Fruit fly (Drosophila melanogaster) whole organism, embryonic: ENCODE results near the gene CG34268.
A peak's percentile ranks its signal among the peaks of the same experiment; 100 is the strongest.

Experiments used
- Asciz ChIP-seq: fragments of 200-800 bp; sonication (Bioruptor generic); optimal IDR thresholded peaks from 2 replicates; lab custom pipeline; 2017; ENCODE audit warnings: missing biosample characterization, mild to moderate bottlenecking, missing genetic modification characterization, missing genetic modification reagents
- B-H1 ChIP-seq: fragments of 200-800 bp; sonication (Bioruptor generic); IDR thresholded peaks from 3 replicates; pipeline ENCODE4 v1.3.6; 2022; ENCODE audit warnings: missing biosample characterization, missing genetic modification characterization
- C15 ChIP-seq: fragments of 200-800 bp; sonication (Bioruptor generic); IDR thresholded peaks from 3 replicates; pipeline ENCODE4 v1.3.6; 2022; ENCODE audit warnings: missing biosample characterization, missing genetic modification characterization
- CG1024 ChIP-seq: fragments of 200-800 bp; sonication (Bioruptor generic); IDR thresholded peaks from 2 replicates; pipeline ENCODE4 v1.3.6; 2022; ENCODE audit warnings: missing biosample characterization, missing genetic modification characterization
- CG12155 ChIP-seq: fragments of 200-800 bp; sonication (Bioruptor generic); optimal IDR thresholded peaks from 3 replicates; lab custom pipeline; 2016; ENCODE audit warnings: missing biosample characterization, missing genetic modification characterization
- CG12391 ChIP-seq: fragments of 200-800 bp; sonication (Bioruptor generic); optimal IDR thresholded peaks from 3 replicates; lab custom pipeline; 2018; ENCODE audit warnings: missing biosample characterization, mild to moderate bottlenecking, missing genetic modification characterization, moderate library complexity
- CG12659 ChIP-seq: fragments of 200-800 bp; sonication (Bioruptor generic); optimal IDR thresholded peaks from 3 replicates; lab custom pipeline; 2017; ENCODE audit warnings: mild to moderate bottlenecking, missing biosample characterization, missing genetic modification reagents, missing genetic modification characterization
- CG15479 ChIP-seq: fragments of 200-800 bp; sonication (Bioruptor generic); optimal IDR thresholded peaks from 3 replicates; lab custom pipeline; 2019; ENCODE audit warnings: missing biosample characterization, mild to moderate bottlenecking, missing genetic modification characterization, moderate library complexity
- CG16863 ChIP-seq: fragments of 200-800 bp; sonication (Bioruptor generic); optimal IDR thresholded peaks from 3 replicates; lab custom pipeline; 2016; ENCODE audit warnings: missing biosample characterization, missing genetic modification characterization
- CG17361 ChIP-seq: fragments of 200-800 bp; sonication (Bioruptor generic); IDR thresholded peaks from 3 replicates; pipeline ENCODE4 v1.3.6; 2022; ENCODE audit warnings: missing biosample characterization, missing genetic modification characterization
- CG17385 ChIP-seq: fragments of 200-800 bp; sonication (Bioruptor generic); optimal IDR thresholded peaks from 3 replicates; lab custom pipeline; 2018; ENCODE audit warnings: missing biosample characterization, mild to moderate bottlenecking, missing genetic modification characterization
- CG1792 ChIP-seq: fragments of 200-800 bp; sonication (Bioruptor generic); optimal IDR thresholded peaks from 2 replicates; lab custom pipeline; 2016; ENCODE audit warnings: missing biosample characterization, missing genetic modification characterization
- CG30020 ChIP-seq: fragments of 200-800 bp; optimal IDR thresholded peaks from 2 replicates; lab custom pipeline; 2019; ENCODE audit warnings: missing biosample characterization, mild to moderate bottlenecking, missing genetic modification characterization, moderate library complexity
- CG31224 ChIP-seq: fragments of 200-800 bp; sonication (Bioruptor generic); IDR thresholded peaks from 2 replicates; pipeline ENCODE4 v1.3.6; 2022; ENCODE audit warnings: missing biosample characterization, missing genetic modification characterization
- CG3163 ChIP-seq: fragments of 200-800 bp; sonication (Bioruptor generic); optimal IDR thresholded peaks from 3 replicates; lab custom pipeline; 2016; ENCODE audit warnings: missing biosample characterization, missing genetic modification characterization
- CG32532 ChIP-seq: fragments of 200-800 bp; sonication (Bioruptor generic); IDR thresholded peaks from 2 replicates; pipeline ENCODE4 v1.3.6; 2022; ENCODE audit warnings: missing biosample characterization, missing genetic modification characterization
- CG32772 ChIP-seq: fragments of 200-800 bp; sonication (Bioruptor generic); IDR thresholded peaks from 2 replicates; pipeline ENCODE4 v1.3.6; 2022; ENCODE audit warnings: missing biosample characterization, missing genetic modification characterization
- CG3995 ChIP-seq: fragments of 200-800 bp; sonication (Bioruptor generic); optimal IDR thresholded peaks from 3 replicates; lab custom pipeline; 2016; ENCODE audit warnings: missing biosample characterization, missing genetic modification characterization
- CG4820 ChIP-seq: fragments of 200-800 bp; sonication (Bioruptor generic); optimal IDR thresholded peaks from 3 replicates; lab custom pipeline; 2016; ENCODE audit warnings: missing biosample characterization, missing genetic modification characterization
- CG5180 ChIP-seq: fragments of 200-800 bp; sonication (Bioruptor generic); optimal IDR thresholded peaks from 3 replicates; lab custom pipeline; 2017; ENCODE audit warnings: missing biosample characterization, missing genetic modification characterization, mild to moderate bottlenecking, moderate library complexity, missing genetic modification reagents
- CG6683 ChIP-seq: fragments of 200-800 bp; sonication (Bioruptor generic); optimal IDR thresholded peaks from 2 replicates; lab custom pipeline; 2017; ENCODE audit warnings: missing biosample characterization, mild to moderate bottlenecking, missing genetic modification characterization, missing genetic modification reagents
- CG6765 ChIP-seq: fragments of 200-800 bp; sonication (Bioruptor generic); optimal IDR thresholded peaks from 3 replicates; lab custom pipeline; 2017; ENCODE audit warnings: missing biosample characterization, mild to moderate bottlenecking, missing genetic modification characterization
- CG7839 ChIP-seq: fragments of 200-800 bp; sonication (Bioruptor generic); optimal IDR thresholded peaks from 3 replicates; lab custom pipeline; 2018; ENCODE audit warnings: missing biosample characterization, mild to moderate bottlenecking, missing genetic modification characterization, moderate library complexity
- CG8924 ChIP-seq: fragments of 200-800 bp; optimal IDR thresholded peaks from 3 replicates; lab custom pipeline; 2019; ENCODE audit warnings: missing biosample characterization, mild to moderate bottlenecking, missing genetic modification characterization, moderate library complexity
- Dp ChIP-seq: fragments of 200-800 bp; sonication (Bioruptor generic); optimal IDR thresholded peaks from 2 replicates; lab custom pipeline; 2018; ENCODE audit warnings: missing biosample characterization, mild to moderate bottlenecking, missing genetic modification characterization, moderate library complexity
- ERR ChIP-seq: fragments of 200-800 bp; sonication (Bioruptor generic); optimal IDR thresholded peaks from 2 replicates; lab custom pipeline; 2016; ENCODE audit warnings: missing biosample characterization, missing genetic modification characterization
- HLH4C ChIP-seq: fragments of 200-800 bp; sonication (Bioruptor generic); IDR thresholded peaks from 3 replicates; pipeline ENCODE4 v1.3.6; 2022; ENCODE audit warnings: missing biosample characterization, missing genetic modification characterization; ENCODE audit not compliant: partially characterized antibody
- Hand ChIP-seq: fragments of 200-800 bp; sonication (Bioruptor generic); optimal IDR thresholded peaks from 2 replicates; lab custom pipeline; 2017; ENCODE audit warnings: mild to moderate bottlenecking, missing biosample characterization, missing genetic modification reagents, missing genetic modification characterization
- Lhr ChIP-seq: fragments of 200-800 bp; sonication (Bioruptor generic); optimal IDR thresholded peaks from 3 replicates; lab custom pipeline; 2017; ENCODE audit warnings: mild to moderate bottlenecking, missing biosample characterization, missing genetic modification reagents, missing genetic modification characterization
- Myb ChIP-seq: fragments of 200-800 bp; sonication (Bioruptor generic); optimal IDR thresholded peaks from 2 replicates; lab custom pipeline; 2016; ENCODE audit warnings: missing biosample characterization, missing genetic modification characterization
- NfI ChIP-seq: fragments of 200-800 bp; sonication (Bioruptor generic); optimal IDR thresholded peaks from 3 replicates; lab custom pipeline; 2018; ENCODE audit warnings: missing biosample characterization, mild to moderate bottlenecking, missing genetic modification characterization, moderate library complexity
- Ptx1 ChIP-seq: fragments of 200-800 bp; sonication (Bioruptor generic); IDR thresholded peaks from 2 replicates; pipeline ENCODE4 v1.3.6; 2022; ENCODE audit warnings: missing biosample characterization, missing genetic modification characterization
- Scr ChIP-seq: fragments of 200-800 bp; sonication (Bioruptor generic); IDR thresholded peaks from 2 replicates; pipeline ENCODE4 v1.3.6; 2022; ENCODE audit warnings: missing biosample characterization, missing genetic modification characterization; ENCODE audit not compliant: partially characterized antibody
- Sin3A ChIP-seq: fragments of >200 bp; optimal IDR thresholded peaks from 2 replicates; lab custom pipeline; 2018
- Trl ChIP-seq, 3 experiments: fragments of >200 bp in 2 of 3; fragments of 200-800 bp in 1 of 3; sonication (Bioruptor generic) in 1 of 3; optimal IDR thresholded peaks; 2 replicates in 1 of 3; 3 replicates in 2 of 3; lab custom pipeline; 2016 to 2017; ENCODE audit warnings: missing biosample characterization in 1 of 3, missing genetic modification characterization in 1 of 3
- caup ChIP-seq: fragments of 200-800 bp; sonication (Bioruptor generic); optimal IDR thresholded peaks from 3 replicates; lab custom pipeline; 2017; ENCODE audit warnings: missing biosample characterization, mild to moderate bottlenecking, missing genetic modification characterization, moderate library complexity; ENCODE audit not compliant: severe bottlenecking
- corto ChIP-seq: fragments of 200-800 bp; sonication (Bioruptor generic); optimal IDR thresholded peaks from 2 replicates; lab custom pipeline; 2016; ENCODE audit warnings: missing biosample characterization, mild to moderate bottlenecking, missing genetic modification characterization, moderate library complexity
- da ChIP-seq: fragments of 200-800 bp; sonication (Bioruptor generic); optimal IDR thresholded peaks from 2 replicates; lab custom pipeline; 2016; ENCODE audit warnings: missing biosample characterization, missing genetic modification characterization
- dan ChIP-seq: fragments of 200-800 bp; sonication (Bioruptor generic); IDR thresholded peaks from 2 replicates; pipeline ENCODE4 v1.3.6; 2022; ENCODE audit warnings: missing biosample characterization, missing genetic modification characterization
- kni ChIP-seq: fragments of 200-800 bp; sonication (Bioruptor generic); optimal IDR thresholded peaks from 3 replicates; lab custom pipeline; 2017; ENCODE audit warnings: mild to moderate bottlenecking, missing biosample characterization, missing genetic modification reagents, missing genetic modification characterization
- nerfin-1 ChIP-seq: fragments of 200-800 bp; sonication (Bioruptor generic); optimal IDR thresholded peaks from 3 replicates; lab custom pipeline; 2019; ENCODE audit warnings: missing biosample characterization, mild to moderate bottlenecking, missing genetic modification characterization, moderate library complexity
- row ChIP-seq: fragments of 200-800 bp; sonication (Bioruptor generic); IDR thresholded peaks from 3 replicates; pipeline ENCODE4 v1.3.6; 2022; ENCODE audit warnings: missing biosample characterization, missing genetic modification characterization
- run ChIP-seq: fragments of 200-800 bp; sonication (Bioruptor generic); optimal IDR thresholded peaks from 3 replicates; lab custom pipeline; 2018; ENCODE audit warnings: missing biosample characterization, mild to moderate bottlenecking, missing genetic modification characterization
- sima ChIP-seq: fragments of 200-800 bp; sonication (Bioruptor generic); optimal IDR thresholded peaks from 2 replicates; lab custom pipeline; 2016; ENCODE audit warnings: missing biosample characterization, missing genetic modification characterization
- sisA ChIP-seq: fragments of 200-800 bp; sonication (Bioruptor generic); IDR thresholded peaks from 2 replicates; pipeline ENCODE4 v1.3.6; 2022; ENCODE audit warnings: missing biosample characterization, missing genetic modification characterization
- sr ChIP-seq: fragments of 200-800 bp; sonication (Bioruptor generic); IDR thresholded peaks from 3 replicates; pipeline ENCODE4 v1.3.6; 2022; ENCODE audit warnings: missing biosample characterization, missing genetic modification characterization
- ssp ChIP-seq: fragments of 200-800 bp; sonication (Bioruptor generic); IDR thresholded peaks from 2 replicates; pipeline ENCODE4 v1.3.6; 2022; ENCODE audit warnings: missing biosample characterization, missing genetic modification characterization
- yki ChIP-seq: fragments of >200 bp; optimal IDR thresholded peaks from 3 replicates; lab custom pipeline; 2018
- zfh1 ChIP-seq: fragments of 200-800 bp; sonication (Bioruptor generic); IDR thresholded peaks from 3 replicates; pipeline ENCODE4 v1.3.6; 2022; ENCODE audit warnings: missing biosample characterization, missing genetic modification characterization

The CG34268 gene

DNA sequence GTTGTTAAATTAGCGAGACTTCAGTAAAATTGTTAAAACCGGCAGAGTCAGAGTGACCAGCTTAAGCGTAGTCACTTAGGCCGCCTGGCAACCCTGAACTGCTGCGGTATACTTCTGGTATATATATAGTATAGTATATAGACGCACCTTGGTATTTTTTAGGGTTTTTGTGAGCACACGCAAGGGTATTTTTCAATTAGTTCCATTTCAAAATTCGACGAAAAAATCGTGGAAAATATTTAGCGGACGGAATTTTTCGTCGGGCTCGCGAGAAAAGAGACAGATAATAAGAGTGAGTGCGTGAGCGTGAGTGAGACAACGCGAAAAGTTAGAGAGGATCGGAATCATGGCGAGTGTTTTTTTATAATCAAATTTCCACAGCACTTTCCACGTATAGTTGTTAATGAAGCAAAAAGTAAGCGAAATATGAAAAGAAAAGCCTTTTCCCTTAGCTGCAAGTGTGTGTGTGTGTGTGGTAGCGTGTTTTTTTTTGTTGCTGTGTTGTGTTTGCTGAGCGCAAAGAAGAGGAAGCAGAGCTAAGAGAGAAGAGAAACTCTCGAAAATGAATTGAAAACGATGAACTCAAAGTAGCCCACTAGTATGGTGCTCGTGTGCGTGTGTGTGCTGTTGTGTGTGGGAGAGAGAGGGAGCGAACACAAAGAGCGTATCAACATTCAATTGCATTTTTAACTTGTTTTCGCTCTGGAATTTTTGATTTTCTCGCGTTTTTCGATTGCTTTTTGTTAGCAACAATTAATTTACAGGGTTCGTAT is 42.3 kb downstream of the CG34268 start, which contains the start of the genes Cypl and Hipk (continued):
- TF ChIP-seq CG4820 (no peak), CG3995 (GFP tag; lab: Kevin White, UChicago) (peak; percentile 9), caup (peak; percentile 69), CG32772 (GFP tag; lab: Robert Waterston, UW) (peak; percentile 54), CG31224 (GFP tag; lab: Robert Waterston, UW) (no peak), CG7839 (tag; lab: Kevin White, UChicago) (peak; percentile 30), C15 (GFP tag; lab: Robert Waterston, UW) (no peak), nerfin-1 (peak; percentile 56), ssp (GFP tag; lab: Robert Waterston, UW) (peak; percentile 26; the same call in 1 of the 2 replicates), CG8924 (tag; lab: Kevin White, UChicago) (peak; percentile 66), B-H1 (GFP tag; lab: Robert Waterston, UW) (no peak; the same call in 2 of the 3 replicates), CG12659 (peak; percentile 92), run (no peak), Ptx1 (GFP tag; lab: Robert Waterston, UW) (no peak), HLH4C (GFP tag; lab: Robert Waterston, UW) (peak; percentile 45; the same call in 1 of the 3 replicates), yki (lab: Kevin White, UChicago) (peak; percentile 85), NfI (GFP tag; lab: Kevin White, UChicago) (peak; percentile 26), corto (GFP tag; lab: Kevin White, UChicago) (peak; percentile 47), CG1792 (GFP tag; lab: Kevin White, UChicago) (peak; percentile 21), da (GFP tag; lab: Kevin White, UChicago) (no peak), Myb (GFP tag; lab: Kevin White, UChicago) (peak; percentile 12), sr (GFP tag; lab: Robert Waterston, UW) (peak; percentile 28; the same call in 1 of the 3 replicates), ERR (GFP tag; lab: Kevin White, UChicago) (peak; percentile 27), row (GFP tag; lab: Robert Waterston, UW) (peak; percentile 52), CG3163 (peak; percentile 93), dan (no peak), CG5180 (GFP tag; lab: Kevin White, UChicago) (peak; percentile 38), kni (GFP tag; lab: Kevin White, UChicago) (peak; percentile 58), CG32532 (GFP tag; lab: Robert Waterston, UW) (no peak), CG12155 (GFP tag; lab: Kevin White, UChicago) (peak; percentile 24), Lhr (GFP tag; lab: Kevin White, UChicago) (peak; percentile 92), CG1024 (GFP tag; lab: Robert Waterston, UW) (no peak), CG15479 (peak; percentile 1), Sin3A (lab: Kevin White, UChicago) (peak; percentile 62), CG6765 (peak; percentile 18), Asciz (GFP tag; lab: Kevin White, UChicago) (peak; percentile 44), CG17361 (GFP tag; lab: Robert Waterston, UW) (peak; percentile 38; the same call in 1 of the 3 replicates), sima (GFP tag; lab: Kevin White, UChicago) (no peak), CG16863 (GFP tag; lab: Kevin White, UChicago) (peak; percentile 18), sisA (GFP tag; lab: Robert Waterston, UW) (no peak), CG17385 (GFP tag; lab: Kevin White, UChicago) (peak; percentile 99), Scr (peak; percentile 41), CG30020 (peak; percentile 26), CG12391 (tag; lab: Kevin White, UChicago) (peak; percentile 44), Trl (optimal IDR thresholded peaks at IDR 0.05; lab: Kevin White, UChicago) (peak; percentile 90 to 99), Trl (GFP tag; optimal IDR thresholded peaks at IDR 0.05; lab: Kevin White, UChicago) (peak; percentile 42), Dp (peak; percentile 56), zfh1 (0 out of 3 replicates have a peak, but pooled peaks have one; percentile 10), CG6683 (peak; percentile 35), Hand (GFP tag; lab: Kevin White, UChicago) (peak; percentile 70)
